Worm (Caenorhabditis elegans): Measurements from ENCODE around the gene K07E3.9.

K07E3.9 gene

ce11 chrX:8156502-8156901 lies 48.5 kb downstream of the K07E3.9 start (continued):
- TF ChIP-seq rbr-2 (tag; optimal IDR thresholded peaks at IDR 0.05) (no peak), nhr-76 (tag; optimal IDR thresholded peaks at IDR 0.05) (no peak), T26A8.4 (GFP tag; IDR thresholded peaks at IDR 0.05) (peak; percentile 22; the same call in 1 of the 2 replicates), ceh-28 (tag; optimal IDR thresholded peaks at IDR 0.05) (no peak), zfp-3 (GFP tag; conservative IDR thresholded peaks at IDR 0.05) (0 out of 2 replicates have a peak, but pooled peaks have one; percentile 41), snpc-4 (tag; optimal IDR thresholded peaks at IDR 0.05) (no peak), nhr-77 (tag; optimal IDR thresholded peaks at IDR 0.05) (no peak), mep-1 (tag; optimal IDR thresholded peaks at IDR 0.05) (peak; percentile 64), snpc-1.2 (GFP tag; IDR thresholded peaks at IDR 0.05) (peak; percentile 73), saeg-2 (GFP tag; IDR thresholded peaks at IDR 0.05) (no peak), mxl-3 (GFP tag; optimal IDR thresholded peaks at IDR 0.05) (no peak), gei-8 (GFP tag; optimal IDR thresholded peaks at IDR 0.05) (no peak), Y105C5A.15 (GFP tag; IDR thresholded peaks at IDR 0.05) (0 out of 2 replicates have a peak, but pooled peaks have one; percentile 65), mdl-1 (tag; optimal IDR thresholded peaks at IDR 0.05) (no peak), ZK546.5 (tag; optimal IDR thresholded peaks at IDR 0.05) (no peak), F37D6.2 (tag; optimal IDR thresholded peaks at IDR 0.05) (no peak), madf-5 (GFP tag; IDR thresholded peaks at IDR 0.05) (0 out of 4 replicates have a peak, but pooled peaks of 1 of the 2 experiments have one; percentile 25), lsy-2 (tag; optimal IDR thresholded peaks at IDR 0.05) (peak in 1 of 2 experiments; percentile 53), ctbp-1 (GFP tag; IDR thresholded peaks at IDR 0.05) (0 out of 2 replicates have a peak, but pooled peaks have one; percentile 25), nhr-28 (tag; optimal IDR thresholded peaks at IDR 0.05) (peak; percentile 21), daf-19 (GFP tag; conservative IDR thresholded peaks at IDR 0.05) (no peak), ceh-44 (GFP tag; IDR thresholded peaks at IDR 0.05) (peak; percentile 63; the same call in 1 of the 2 replicates), hlh-11 (tag; optimal IDR thresholded peaks at IDR 0.05) (peak; percentile 32), nhr-48 (tag; optimal IDR thresholded peaks at IDR 0.05) (no peak), lin-29 (GFP tag; IDR thresholded peaks at IDR 0.05) (0 out of 2 replicates have a peak, but pooled peaks have one; percentile 17), fkh-10 (GFP tag; optimal IDR thresholded peaks at IDR 0.05) (no peak), Y48G9A.11 (GFP tag; IDR thresholded peaks at IDR 0.05) (peak; percentile 50; the same call in 1 of the 2 replicates), ZK337.2 (GFP tag; IDR thresholded peaks at IDR 0.05) (peak; percentile 68; the same call in 1 of the 2 replicates), dpl-1 (GFP tag; optimal IDR thresholded peaks at IDR 0.05) (no peak), dmd-8 (GFP tag; IDR thresholded peaks at IDR 0.05) (0 out of 2 replicates have a peak, but pooled peaks have one; percentile 60), ztf-7 (tag; optimal IDR thresholded peaks at IDR 0.05) (peak; percentile 9), jun-1 (tag; optimal IDR thresholded peaks at IDR 0.05) (no peak), mxl-2 (GFP tag; conservative IDR thresholded peaks at IDR 0.05) (no peak), daf-12 (tag; optimal IDR thresholded peaks at IDR 0.05) (no peak), egl-27 (tag; optimal IDR thresholded peaks at IDR 0.05) (no peak), F26F4.8 (GFP tag; conservative IDR thresholded peaks at IDR 0.05) (0 out of 2 replicates have a peak, but pooled peaks have one; percentile 61), nhr-25 (tag; optimal IDR thresholded peaks at IDR 0.05; ENCODE audit: borderline replicate concordance, insufficient read depth) (no peak), ama-1 (optimal IDR thresholded peaks at IDR 0.05) (no peak), ceh-82 (tag; optimal IDR thresholded peaks at IDR 0.05) (no peak), dmd-6 (GFP tag; IDR thresholded peaks at IDR 0.05) (peak; percentile 65), nhr-111 (GFP tag; optimal IDR thresholded peaks at IDR 0.05) (no peak), dve-1 (tag; optimal IDR thresholded peaks at IDR 0.05; ENCODE audit: insufficient read depth) (peak; percentile 65), madf-9 (GFP tag; conservative IDR thresholded peaks at IDR 0.05) (peak; percentile 35; the same call in 1 of the 2 replicates), zip-2 (tag; optimal IDR thresholded peaks at IDR 0.05) (no peak), nhr-6 (tag; optimal IDR thresholded peaks at IDR 0.05) (no peak), dmd-9 (GFP tag; IDR thresholded peaks at IDR 0.05) (no peak), T20F7.1 (GFP tag; optimal IDR thresholded peaks at IDR 0.05) (no peak), ceh-20 (GFP tag; IDR thresholded peaks at IDR 0.05) (peak; percentile 50; the same call in 1 of the 2 replicates), unc-39 (tag; optimal IDR thresholded peaks at IDR 0.05) (no peak), cey-2 (tag; optimal IDR thresholded peaks at IDR 0.05; ENCODE audit: borderline replicate concordance, insufficient read depth) (no peak), D1046.2 (GFP tag; IDR thresholded peaks at IDR 0.05) (no peak)
